Worm (Caenorhabditis elegans): ENCODE data around the gene R02D5.1.

Gene R02D5.1

DNA sequence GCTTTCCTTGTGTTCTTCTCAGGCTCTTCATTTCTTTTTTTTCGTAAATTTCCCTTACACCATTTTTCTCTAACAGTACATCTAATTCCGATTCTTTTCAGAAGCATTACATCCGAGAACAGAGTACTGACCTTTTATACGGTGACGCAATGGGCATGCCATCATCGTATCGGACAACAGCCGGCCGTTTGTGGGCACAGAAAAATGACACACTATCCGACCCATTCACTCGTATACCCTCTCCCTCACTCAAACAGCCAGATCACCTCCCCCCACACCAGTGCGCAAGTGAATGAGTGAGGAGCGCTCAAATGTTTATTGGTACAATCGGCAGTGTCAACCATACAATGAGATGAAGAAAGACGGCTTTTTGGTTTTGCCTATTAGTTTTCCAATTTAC, 6.9 kb upstream of the R02D5.1 start, which contains the start of gene R02D5.24:
TSS of gene R02D5.24 (plus strand) at position 205 of the 400 bp plus-strand sequence.
- TF ChIP-seq flt-1 (GFP tag; IDR thresholded peaks at IDR 0.05) (peak; percentile 28; the same call in 1 of the 2 replicates), hmg-4 (GFP tag; optimal IDR thresholded peaks at IDR 0.05) (peak; percentile 70), B0310.2 (tag; optimal IDR thresholded peaks at IDR 0.05) (peak; percentile 1), ets-7 (tag; optimal IDR thresholded peaks at IDR 0.05) (no peak)

DNA sequence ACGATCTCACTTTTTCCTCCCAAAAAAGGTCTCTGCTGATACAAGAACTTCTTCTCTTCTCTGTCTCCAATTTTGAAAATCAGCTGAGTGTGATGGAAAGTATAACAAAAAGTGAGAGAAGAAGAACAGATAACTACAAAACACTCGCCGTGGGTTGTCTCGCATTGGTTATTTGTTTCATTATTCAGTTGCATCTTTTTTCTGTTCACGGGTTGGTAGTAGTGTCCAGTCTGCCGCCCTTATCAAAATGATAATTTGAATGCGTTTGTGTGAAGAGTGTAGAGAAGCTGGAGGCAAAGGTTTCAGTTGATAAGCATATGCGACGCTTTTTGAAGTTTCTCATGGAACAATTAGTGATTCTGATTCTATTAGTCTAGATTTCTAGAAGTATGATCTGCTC, 5.0 kb upstream of the R02D5.1 start:
- TF ChIP-seq ama-1 (optimal IDR thresholded peaks at IDR 0.05) = no peak
- no peak for TF ChIP-seq hmbx-1 (tag; optimal IDR thresholded peaks at IDR 0.05)
- TF ChIP-seq ceh-13 (GFP tag; optimal IDR thresholded peaks at IDR 0.05) = no peak
- no peak for TF ChIP-seq aly-1 (tag; optimal IDR thresholded peaks at IDR 0.05)
- no peak for TF ChIP-seq tra-4 (tag; optimal IDR thresholded peaks at IDR 0.05)
- TF ChIP-seq flt-1 (GFP tag; IDR thresholded peaks at IDR 0.05) = no peak
- TF ChIP-seq ets-7 (tag; optimal IDR thresholded peaks at IDR 0.05) = no peak
- no peak for TF ChIP-seq sea-1 (GFP tag; conservative IDR thresholded peaks at IDR 0.05)
- no peak for TF ChIP-seq scrt-1 (GFP tag; IDR thresholded peaks at IDR 0.05)
- TF ChIP-seq B0310.2 (tag; optimal IDR thresholded peaks at IDR 0.05) = no peak
- no peak for TF ChIP-seq F13C5.2 (tag; optimal IDR thresholded peaks at IDR 0.05)
- TF ChIP-seq hmg-4 (GFP tag; optimal IDR thresholded peaks at IDR 0.05) = no peak
- no peak for TF ChIP-seq tbx-37 (GFP tag; conservative IDR thresholded peaks at IDR 0.05)
- no peak for TF ChIP-seq ceh-36 (tag; optimal IDR thresholded peaks at IDR 0.05)
- no peak for TF ChIP-seq pes-1 (GFP tag; IDR thresholded peaks at IDR 0.05)

ce11 chrV:14504120-14504519, 3.9 kb upstream of the R02D5.1 start:
- TF ChIP-seq F13C5.2 (tag; optimal IDR thresholded peaks at IDR 0.05) (no peak), hnd-1 (tag; optimal IDR thresholded peaks at IDR 0.05) (no peak), tra-4 (tag; optimal IDR thresholded peaks at IDR 0.05) (no peak), ets-7 (tag; optimal IDR thresholded peaks at IDR 0.05) (no peak), pes-1 (GFP tag; IDR thresholded peaks at IDR 0.05) (no peak), flt-1 (GFP tag; IDR thresholded peaks at IDR 0.05) (no peak), ceh-36 (tag; optimal IDR thresholded peaks at IDR 0.05) (no peak)

DNA sequence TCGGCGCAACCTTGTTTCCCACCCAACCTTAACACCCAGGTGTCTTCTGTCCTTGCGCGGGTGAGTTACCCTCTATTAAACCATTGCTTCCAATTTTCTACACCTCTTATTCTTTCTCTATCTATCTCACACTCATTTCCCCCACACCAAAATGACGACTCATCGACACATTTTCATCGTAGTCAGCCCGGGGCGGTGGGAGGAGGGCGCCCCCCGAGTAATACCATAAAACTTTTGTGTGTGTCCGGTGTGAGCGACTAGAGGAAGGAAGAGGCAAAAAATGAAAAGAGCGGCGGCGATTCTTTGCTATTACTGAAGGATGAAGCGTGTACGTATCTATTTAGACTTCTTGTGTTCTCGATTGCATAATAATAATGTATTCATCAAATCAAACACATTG, 3.3 kb upstream of the R02D5.1 start:
- TF ChIP-seq B0310.2 (tag; optimal IDR thresholded peaks at IDR 0.05) = no peak
- 0 out of 2 replicates have a peak, but pooled peaks have one; percentile 45 for TF ChIP-seq sea-1 (GFP tag; conservative IDR thresholded peaks at IDR 0.05)
- no peak for TF ChIP-seq ama-1 (optimal IDR thresholded peaks at IDR 0.05)
- TF ChIP-seq tra-4 (tag; optimal IDR thresholded peaks at IDR 0.05) = no peak
- TF ChIP-seq hnd-1 (tag; optimal IDR thresholded peaks at IDR 0.05) = no peak
- TF ChIP-seq F13C5.2 (tag; optimal IDR thresholded peaks at IDR 0.05) = no peak
- TF ChIP-seq scrt-1 (GFP tag; IDR thresholded peaks at IDR 0.05) = 0 out of 2 replicates have a peak, but pooled peaks have one; percentile 49
- TF ChIP-seq hmbx-1 (tag; optimal IDR thresholded peaks at IDR 0.05) = no peak
- TF ChIP-seq hmg-4 (GFP tag; optimal IDR thresholded peaks at IDR 0.05) = peak; percentile 44
- TF ChIP-seq flt-1 (GFP tag; IDR thresholded peaks at IDR 0.05) = no peak
- no peak for TF ChIP-seq ets-7 (tag; optimal IDR thresholded peaks at IDR 0.05)
- peak; percentile 29; the same call in 1 of the 2 replicates for TF ChIP-seq pes-1 (GFP tag; IDR thresholded peaks at IDR 0.05)
- no peak for TF ChIP-seq tbx-11 (GFP tag; IDR thresholded peaks at IDR 0.05)
- no peak for TF ChIP-seq tbx-37 (GFP tag; conservative IDR thresholded peaks at IDR 0.05)
- no peak for TF ChIP-seq ceh-36 (tag; optimal IDR thresholded peaks at IDR 0.05)
- TF ChIP-seq aly-1 (tag; optimal IDR thresholded peaks at IDR 0.05) = no peak
- no peak for TF ChIP-seq ceh-13 (GFP tag; optimal IDR thresholded peaks at IDR 0.05)

DNA sequence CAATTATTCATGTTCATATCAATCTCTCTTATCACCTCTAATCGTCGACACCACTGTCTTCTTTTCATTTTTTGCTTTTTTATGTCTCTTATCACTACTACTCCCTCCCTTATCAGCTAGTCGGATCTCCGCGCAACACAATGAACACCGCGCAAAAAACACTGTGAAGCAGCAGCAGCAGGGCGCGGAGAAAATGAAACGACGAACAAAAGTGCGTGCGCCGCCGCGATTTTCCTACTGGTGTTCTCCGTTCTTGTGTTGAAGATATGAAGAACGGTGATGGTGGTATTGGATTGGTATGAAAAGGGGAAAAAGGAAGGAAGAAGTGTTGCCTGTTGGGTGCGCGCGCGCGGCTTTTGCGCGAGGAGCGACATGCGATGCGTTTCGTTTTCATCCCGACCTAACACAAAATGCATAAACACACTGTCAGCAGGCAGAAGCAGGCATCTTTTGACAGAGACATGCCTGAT, 2.3 kb upstream of the R02D5.1 start:
- TF ChIP-seq B0310.2 (tag; optimal IDR thresholded peaks at IDR 0.05) (no peak), hmg-4 (GFP tag; optimal IDR thresholded peaks at IDR 0.05) (peak; percentile 68)

ce11 chrV:14506713-14507675, 1.1 kb upstream of the R02D5.1 start:
- no peak for TF ChIP-seq sea-1 (GFP tag; conservative IDR thresholded peaks at IDR 0.05)
- no peak for TF ChIP-seq ceh-36 (tag; optimal IDR thresholded peaks at IDR 0.05)
- no peak for TF ChIP-seq scrt-1 (GFP tag; IDR thresholded peaks at IDR 0.05)
- no peak for TF ChIP-seq pes-1 (GFP tag; IDR thresholded peaks at IDR 0.05)
- TF ChIP-seq hmg-4 (GFP tag; optimal IDR thresholded peaks at IDR 0.05) = no peak
- no peak for TF ChIP-seq F13C5.2 (tag; optimal IDR thresholded peaks at IDR 0.05)
- TF ChIP-seq tra-4 (tag; optimal IDR thresholded peaks at IDR 0.05) = no peak
- TF ChIP-seq tbx-37 (GFP tag; conservative IDR thresholded peaks at IDR 0.05) = no peak
- no peak for TF ChIP-seq hmbx-1 (tag; optimal IDR thresholded peaks at IDR 0.05)
- TF ChIP-seq tbx-11 (GFP tag; IDR thresholded peaks at IDR 0.05) = no peak
- no peak for TF ChIP-seq hnd-1 (tag; optimal IDR thresholded peaks at IDR 0.05)
- no peak for TF ChIP-seq ceh-13 (GFP tag; optimal IDR thresholded peaks at IDR 0.05)
- no peak for TF ChIP-seq ama-1 (optimal IDR thresholded peaks at IDR 0.05)
- TF ChIP-seq ets-7 (tag; optimal IDR thresholded peaks at IDR 0.05) = no peak
- no peak for TF ChIP-seq B0310.2 (tag; optimal IDR thresholded peaks at IDR 0.05)
- no peak for TF ChIP-seq flt-1 (GFP tag; IDR thresholded peaks at IDR 0.05)
- no peak for TF ChIP-seq aly-1 (tag; optimal IDR thresholded peaks at IDR 0.05)

DNA sequence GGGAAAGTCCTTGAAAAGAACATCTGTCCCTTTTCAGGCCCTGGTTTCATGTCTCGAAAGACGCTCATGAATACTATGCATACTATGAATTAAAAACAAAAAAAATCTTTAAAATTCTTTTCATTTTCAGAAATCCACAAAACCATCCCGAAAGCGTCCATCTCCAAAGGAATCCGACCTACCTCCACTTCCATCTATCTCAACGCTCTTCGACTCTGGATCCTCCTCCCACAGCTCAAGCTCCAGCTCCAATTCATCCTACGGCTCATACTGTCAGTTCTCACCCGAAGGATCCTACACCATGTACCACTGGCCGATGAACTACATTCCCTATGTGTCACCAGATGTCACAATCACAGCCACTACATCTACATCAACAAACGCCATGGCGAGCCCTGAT, 507 bp downstream of the R02D5.1 start:
- TF ChIP-seq hmbx-1 (tag; optimal IDR thresholded peaks at IDR 0.05) (no peak), ceh-36 (tag; optimal IDR thresholded peaks at IDR 0.05) (no peak), pes-1 (GFP tag; IDR thresholded peaks at IDR 0.05) (no peak), F13C5.2 (tag; optimal IDR thresholded peaks at IDR 0.05) (no peak), sea-1 (GFP tag; conservative IDR thresholded peaks at IDR 0.05) (no peak), tbx-37 (GFP tag; conservative IDR thresholded peaks at IDR 0.05) (no peak), scrt-1 (GFP tag; IDR thresholded peaks at IDR 0.05) (no peak), flt-1 (GFP tag; IDR thresholded peaks at IDR 0.05) (no peak), tra-4 (tag; optimal IDR thresholded peaks at IDR 0.05) (no peak), hmg-4 (GFP tag; optimal IDR thresholded peaks at IDR 0.05) (no peak)
